Fruit fly (Drosophila melanogaster) whole organism, wandering third instar larva: ENCODE data around the gene CG6576.

Experiments
- Abd-B ChIP-seq: fragments of >200 bp; optimal IDR thresholded peaks from 2 replicates; lab custom pipeline; 2017; ENCODE audit warnings: missing biosample characterization, missing genetic modification characterization
- CrebA ChIP-seq: fragments of 200-800 bp; sonication (Bioruptor generic); optimal IDR thresholded peaks from 2 replicates; lab custom pipeline; 2016; ENCODE audit warnings: missing biosample characterization, mild to moderate bottlenecking, missing genetic modification characterization, borderline replicate concordance
- Dfd ChIP-seq: fragments of >200 bp; optimal IDR thresholded peaks from 2 replicates; lab custom pipeline; 2017; ENCODE audit warnings: missing biosample characterization, missing genetic modification characterization
- Dif ChIP-seq: fragments of 200-275, 200-300 bp; sonication (Bioruptor generic); optimal IDR thresholded peaks from 2 replicates; lab custom pipeline; 2018; ENCODE audit warnings: missing biosample characterization, missing genetic modification characterization; ENCODE audit not compliant: partially characterized antibody
- HLH106 ChIP-seq: fragments of 200-800 bp; optimal IDR thresholded peaks from 3 replicates; lab custom pipeline; 2019; ENCODE audit warnings: missing biosample characterization, mild to moderate bottlenecking, missing genetic modification characterization, moderate library complexity
- Hnf4 ChIP-seq: fragments of 200-800 bp; sonication (Bioruptor generic); optimal IDR thresholded peaks from 2 replicates; lab custom pipeline; 2016; ENCODE audit warnings: missing biosample characterization, mild to moderate bottlenecking, missing genetic modification characterization
- Hr83 ChIP-seq: fragments of 200-300 bp; sonication (Bioruptor generic); optimal IDR thresholded peaks from 2 replicates; lab custom pipeline; 2016; ENCODE audit warnings: missing biosample characterization, mild to moderate bottlenecking, missing genetic modification characterization, moderate library complexity; ENCODE audit not compliant: poor library complexity, severe bottlenecking
- Jra ChIP-seq: sonication (Bioruptor generic); optimal IDR thresholded peaks from 2 replicates; lab custom pipeline; 2016; ENCODE audit warnings: missing biosample characterization, missing genetic modification characterization
- Mio ChIP-seq: sonication (Bioruptor generic); optimal IDR thresholded peaks from 2 replicates; lab custom pipeline; 2016; ENCODE audit warnings: missing biosample characterization, missing genetic modification characterization
- Myc ChIP-seq: fragments of >200 bp; optimal IDR thresholded peaks from 2 replicates; lab custom pipeline; 2017
- OdsH ChIP-seq: fragments of 200-800 bp; sonication (Bioruptor generic); optimal IDR thresholded peaks from 2 replicates; lab custom pipeline; 2016; ENCODE audit warnings: missing biosample characterization, mild to moderate bottlenecking, missing genetic modification characterization
- Rel ChIP-seq, 2 experiments: fragments of 200-800 bp; sonication (Bioruptor generic) in 1 of 2; optimal IDR thresholded peaks; 2 replicates in 1 of 2; 3 replicates in 1 of 2; lab custom pipeline; 2016 to 2019; ENCODE audit warnings: mild to moderate bottlenecking in 2 of 2, missing biosample characterization in 2 of 2, missing genetic modification characterization in 2 of 2, moderate library complexity in 1 of 2
- Vsx2 ChIP-seq: fragments of 200-300, 225-300 bp; sonication (Bioruptor generic); optimal IDR thresholded peaks from 2 replicates; lab custom pipeline; 2018; ENCODE audit warnings: missing biosample characterization, missing genetic modification characterization; ENCODE audit not compliant: partially characterized antibody
- br ChIP-seq: fragments of 200-800 bp; sonication (Bioruptor generic); optimal IDR thresholded peaks from 2 replicates; lab custom pipeline; 2016; ENCODE audit warnings: missing biosample characterization, missing genetic modification characterization
- brk ChIP-seq: fragments of 200-800 bp; sonication (Bioruptor generic); optimal IDR thresholded peaks from 2 replicates; lab custom pipeline; 2016; ENCODE audit warnings: missing biosample characterization, mild to moderate bottlenecking, missing genetic modification characterization
- dl ChIP-seq, 2 experiments: fragments of 175-275, 200-275 bp in 1 of 2; fragments of 200-275 bp in 1 of 2; sonication (Bioruptor generic); optimal IDR thresholded peaks; lab custom pipeline; 2018; ENCODE audit warnings: mild to moderate bottlenecking in 2 of 2, missing biosample characterization in 2 of 2, missing genetic modification characterization in 2 of 2, moderate library complexity in 2 of 2; ENCODE audit not compliant: partially characterized antibody in 2 of 2, insufficient read depth in 1 of 2
- dmrt93B ChIP-seq: fragments of 200-800 bp; sonication (Bioruptor generic); optimal IDR thresholded peaks from 2 replicates; lab custom pipeline; 2018; ENCODE audit warnings: missing biosample characterization, mild to moderate bottlenecking, missing genetic modification characterization
- dsf ChIP-seq: sonication (Bioruptor generic); optimal IDR thresholded peaks from 2 replicates; lab custom pipeline; 2016; ENCODE audit warnings: missing biosample characterization, missing genetic modification characterization, borderline replicate concordance
- ey ChIP-seq: fragments of 200-800 bp; sonication (Bioruptor generic); optimal IDR thresholded peaks from 2 replicates; lab custom pipeline; 2016; ENCODE audit warnings: missing biosample characterization, missing genetic modification characterization
- foxo ChIP-seq, 2 experiments: fragments of 200-800 bp; sonication (Bioruptor generic); optimal IDR thresholded peaks; 2 replicates in 1 of 2; 3 replicates in 1 of 2; lab custom pipeline; 2016 to 2017; ENCODE audit warnings: missing biosample characterization in 2 of 2, missing genetic modification characterization in 2 of 2
- h ChIP-seq: fragments of 200-800 bp; sonication (Bioruptor generic); optimal IDR thresholded peaks from 3 replicates; lab custom pipeline; 2016; ENCODE audit warnings: missing biosample characterization, mild to moderate bottlenecking, missing genetic modification characterization
- lola ChIP-seq: fragments of >200 bp; optimal IDR thresholded peaks from 2 replicates; lab custom pipeline; 2017; ENCODE audit warnings: missing biosample characterization, missing genetic modification characterization
- pan ChIP-seq: fragments of >200 bp; optimal IDR thresholded peaks from 2 replicates; lab custom pipeline; 2017
- psq ChIP-seq: fragments of 200-800 bp; sonication (Bioruptor generic); optimal IDR thresholded peaks from 3 replicates; lab custom pipeline; 2017; ENCODE audit warnings: missing biosample characterization, mild to moderate bottlenecking, missing genetic modification characterization, moderate library complexity
- rgr ChIP-seq: fragments of 200-800 bp; sonication (Bioruptor generic); optimal IDR thresholded peaks from 3 replicates; lab custom pipeline; 2016; ENCODE audit warnings: missing biosample characterization, mild to moderate bottlenecking, missing genetic modification characterization
- sage ChIP-seq: fragments of 200-800 bp; sonication (Bioruptor generic); optimal IDR thresholded peaks from 2 replicates; lab custom pipeline; 2016; ENCODE audit warnings: missing biosample characterization, mild to moderate bottlenecking, missing genetic modification characterization
- sv ChIP-seq: fragments of 200-800 bp; sonication (Bioruptor generic); optimal IDR thresholded peaks from 3 replicates; lab custom pipeline; 2016; ENCODE audit warnings: missing biosample characterization, missing genetic modification characterization
- tai ChIP-seq: sonication (Bioruptor generic); optimal IDR thresholded peaks from 2 replicates; lab custom pipeline; 2016; ENCODE audit warnings: missing biosample characterization, missing genetic modification characterization
- woc ChIP-seq: sonication (Bioruptor generic); optimal IDR thresholded peaks from 2 replicates; lab custom pipeline; 2016; ENCODE audit warnings: missing biosample characterization, mild to moderate bottlenecking, missing genetic modification characterization

CG6576 gene

dm6 chr3L:8774974-8775731 lies 19.4 kb downstream of the CG6576 start (continued):
- TF ChIP-seq sage (GFP tag; lab: Kevin White, UChicago), result no peak
- no peak for TF ChIP-seq dmrt93B (GFP tag; lab: Kevin White, UChicago)

- TF ChIP-seq sage (GFP tag; lab: Kevin White, UChicago), result peak; percentile 23
- peak; percentile 24 for TF ChIP-seq HLH106 (tag; lab: Kevin White, UChicago)
- peak; percentile 24 for TF ChIP-seq psq (GFP tag; lab: Kevin White, UChicago)
- peak; percentile 31 for TF ChIP-seq brk (GFP tag; lab: Kevin White, UChicago)
- peak; percentile 16 for TF ChIP-seq OdsH (GFP tag; lab: Kevin White, UChicago)
- peak; percentile 1 for TF ChIP-seq ey (GFP tag; lab: Kevin White, UChicago)
- TF ChIP-seq sv, result no peak
- no peak for TF ChIP-seq Mio (GFP tag; lab: Kevin White, UChicago)
- no peak for TF ChIP-seq tai (GFP tag; lab: Kevin White, UChicago)
- TF ChIP-seq rgr (GFP tag; lab: Kevin White, UChicago), result peak; percentile 13
- TF ChIP-seq foxo (GFP tag; optimal IDR thresholded peaks at IDR 0.05; lab: Kevin White, UChicago), result peak in 1 of 2 experiments; percentile 4
- TF ChIP-seq h (GFP tag; lab: Kevin White, UChicago), result peak; percentile 3
- TF ChIP-seq Dfd (GFP tag; lab: Kevin White, UChicago), result no peak
- TF ChIP-seq Abd-B, result no peak
- no peak for TF ChIP-seq Rel (GFP tag; optimal IDR thresholded peaks at IDR 0.05; lab: Kevin White, UChicago)
- TF ChIP-seq Rel (tag; optimal IDR thresholded peaks at IDR 0.05; lab: Kevin White, UChicago), result peak; percentile 96
- TF ChIP-seq Vsx2 (GFP tag; lab: Kevin White, UChicago), result peak; percentile 64
Observed at dm6 chr3L:8777313-8777924, 21.6 kb downstream of the CG6576 start.

- TF ChIP-seq Dif (GFP tag; lab: Kevin White, UChicago), result no peak
- no peak for TF ChIP-seq Hr83 (GFP tag; lab: Kevin White, UChicago)
- TF ChIP-seq foxo (GFP tag; optimal IDR thresholded peaks at IDR 0.05; lab: Kevin White, UChicago), result no peak
- no peak for TF ChIP-seq sage (GFP tag; lab: Kevin White, UChicago)
- TF ChIP-seq rgr (GFP tag; lab: Kevin White, UChicago), result no peak
- TF ChIP-seq dl (GFP tag; optimal IDR thresholded peaks at IDR 0.05; lab: Kevin White, UChicago; ENCODE audit: insufficient read depth in 1 of 2, partially characterized antibody in 2 of 2), result no peak
- TF ChIP-seq pan, result no peak
Observed at dm6 chr3L:8780723-8781296, 25.0 kb downstream of the CG6576 start.

dm6 chr3L:8781993-8782392 lies 26.2 kb downstream of the CG6576 start:
- TF ChIP-seq Dif (GFP tag; lab: Kevin White, UChicago) (no peak), h (GFP tag; lab: Kevin White, UChicago) (peak; percentile 9)

DNA sequence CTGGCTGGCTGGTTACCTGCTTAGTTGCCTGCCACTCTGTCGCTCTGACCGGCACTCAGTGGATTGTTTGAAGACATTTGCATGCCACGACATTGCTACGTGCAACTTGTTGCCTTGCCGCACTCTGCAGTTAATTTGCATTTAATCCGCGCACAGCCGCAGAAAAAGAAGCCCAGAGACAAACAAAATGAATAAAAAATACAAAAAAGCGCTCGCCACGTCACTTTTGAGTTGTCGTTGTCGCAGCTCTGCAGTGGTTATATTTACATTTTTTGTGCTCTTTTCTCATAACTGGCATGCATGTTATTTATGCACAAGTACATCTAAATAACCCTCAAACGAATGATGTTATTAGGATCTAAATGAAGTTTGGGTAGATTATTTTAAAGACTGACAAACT lies 27.5 kb downstream of the CG6576 start:
- TF ChIP-seq h (GFP tag; lab: Kevin White, UChicago), result no peak
- no peak for TF ChIP-seq Dif (GFP tag; lab: Kevin White, UChicago)
- TF ChIP-seq tai (GFP tag; lab: Kevin White, UChicago), result no peak
- TF ChIP-seq Vsx2 (GFP tag; lab: Kevin White, UChicago), result no peak
- TF ChIP-seq woc, result no peak
- no peak for TF ChIP-seq br (GFP tag; lab: Kevin White, UChicago)
- no peak for TF ChIP-seq dmrt93B (GFP tag; lab: Kevin White, UChicago)
- TF ChIP-seq Hnf4, result no peak
- TF ChIP-seq sv, result no peak
- TF ChIP-seq lola (GFP tag; lab: Kevin White, UChicago), result no peak
- no peak for TF ChIP-seq dsf (GFP tag; lab: Kevin White, UChicago)
- TF ChIP-seq Myc (lab: Kevin White, UChicago), result no peak
- no peak for TF ChIP-seq CrebA (GFP tag; lab: Kevin White, UChicago)
- no peak for TF ChIP-seq pan
- no peak for TF ChIP-seq Jra
- TF ChIP-seq, all 38 proteins: peak for 0
